Fruit fly (Drosophila melanogaster) whole organism, adult: ENCODE measurements around the gene CG1208.

Experiments used
- CG11617 ChIP-seq: fragments of 200-800 bp; sonication (Bioruptor generic); optimal IDR thresholded peaks from 2 replicates; lab custom pipeline; 2017; ENCODE audit warnings: mild to moderate bottlenecking, missing biosample characterization, missing genetic modification reagents, missing genetic modification characterization
- CG12768 ChIP-seq: fragments of 200-800 bp; sonication (Bioruptor generic); optimal IDR thresholded peaks from 2 replicates; lab custom pipeline; 2017; ENCODE audit warnings: missing biosample characterization, missing genetic modification characterization, mild to moderate bottlenecking, moderate library complexity, missing genetic modification reagents
- CG14711 ChIP-seq: fragments of 200-800 bp; sonication (Bioruptor generic); optimal IDR thresholded peaks from 2 replicates; lab custom pipeline; 2018; ENCODE audit warnings: missing biosample characterization, mild to moderate bottlenecking, missing genetic modification characterization, moderate library complexity
- CG1620 ChIP-seq: fragments of 200-800 bp; sonication (Bioruptor generic); optimal IDR thresholded peaks from 2 replicates; lab custom pipeline; 2016; ENCODE audit warnings: missing biosample characterization, missing genetic modification characterization
- CG33017 ChIP-seq: fragments of 200-800 bp; sonication (Bioruptor generic); optimal IDR thresholded peaks from 2 replicates; lab custom pipeline; 2018; ENCODE audit warnings: missing biosample characterization, mild to moderate bottlenecking, missing genetic modification characterization, moderate library complexity
- CG5204 ChIP-seq: fragments of 200-800 bp; sonication (Bioruptor generic); optimal IDR thresholded peaks from 2 replicates; lab custom pipeline; 2016; ENCODE audit warnings: missing biosample characterization, missing genetic modification characterization
- CG7045 ChIP-seq: fragments of 200-800 bp; sonication (Bioruptor generic); optimal IDR thresholded peaks from 2 replicates; lab custom pipeline; 2017; ENCODE audit warnings: missing biosample characterization, mild to moderate bottlenecking, missing genetic modification characterization
- CG7101 ChIP-seq: fragments of 200-800 bp; sonication (Bioruptor generic); optimal IDR thresholded peaks from 2 replicates; lab custom pipeline; 2018; ENCODE audit warnings: missing biosample characterization, mild to moderate bottlenecking, missing genetic modification characterization, moderate library complexity
- Clk ChIP-seq: fragments of 200-800 bp; sonication (Bioruptor generic); optimal IDR thresholded peaks from 2 replicates; lab custom pipeline; 2017; ENCODE audit warnings: missing biosample characterization, missing genetic modification characterization
- Crg-1 ChIP-seq: fragments of 200-800 bp; sonication (Bioruptor generic); optimal IDR thresholded peaks from 2 replicates; lab custom pipeline; 2016; ENCODE audit warnings: missing biosample characterization, missing genetic modification characterization
- Hr96 ChIP-seq: fragments of 200-800 bp; sonication (Bioruptor generic); optimal IDR thresholded peaks from 2 replicates; lab custom pipeline; 2016; ENCODE audit warnings: missing biosample characterization, missing genetic modification characterization
- Mnt ChIP-seq: fragments of 200-800 bp; sonication (Bioruptor generic); optimal IDR thresholded peaks from 2 replicates; lab custom pipeline; 2016; ENCODE audit warnings: missing biosample characterization, mild to moderate bottlenecking, missing genetic modification characterization
- bab1 ChIP-seq: fragments of 200-800 bp; sonication (Bioruptor generic); optimal IDR thresholded peaks from 3 replicates; lab custom pipeline; 2019; ENCODE audit warnings: missing biosample characterization, mild to moderate bottlenecking, missing genetic modification characterization, moderate library complexity
- cic ChIP-seq: fragments of 200-800 bp; sonication (Bioruptor generic); optimal IDR thresholded peaks from 2 replicates; lab custom pipeline; 2017; ENCODE audit warnings: missing biosample characterization, mild to moderate bottlenecking, missing genetic modification characterization, moderate library complexity
- cnc ChIP-seq, 2 experiments: fragments of >200 bp; optimal IDR thresholded peaks; 2 replicates each; lab custom pipeline; 2017
- kay ChIP-seq: fragments of 200-800 bp; sonication (Bioruptor generic); peaks from one replicate; lab custom pipeline; 2016; ENCODE audit warnings: missing biosample characterization, missing genetic modification characterization, borderline replicate concordance
- ovo ChIP-seq: fragments of 200-800 bp; sonication (Bioruptor generic); optimal IDR thresholded peaks from 2 replicates; lab custom pipeline; 2016; ENCODE audit warnings: missing biosample characterization, missing genetic modification characterization
- pad ChIP-seq: fragments of 200-800 bp; sonication (Bioruptor generic); optimal IDR thresholded peaks from 3 replicates; lab custom pipeline; 2017; ENCODE audit warnings: missing biosample characterization, missing genetic modification characterization, mild to moderate bottlenecking, moderate library complexity, missing genetic modification reagents
- tj ChIP-seq: fragments of 200-800 bp; sonication (Bioruptor generic); optimal IDR thresholded peaks from 3 replicates; lab custom pipeline; 2017; ENCODE audit warnings: missing biosample characterization, mild to moderate bottlenecking, missing genetic modification characterization, moderate library complexity
- toe ChIP-seq: fragments of 200-800 bp; sonication (Bioruptor generic); optimal IDR thresholded peaks from 2 replicates; lab custom pipeline; 2016; ENCODE audit warnings: missing biosample characterization, missing genetic modification characterization

Gene CG1208

DNA sequence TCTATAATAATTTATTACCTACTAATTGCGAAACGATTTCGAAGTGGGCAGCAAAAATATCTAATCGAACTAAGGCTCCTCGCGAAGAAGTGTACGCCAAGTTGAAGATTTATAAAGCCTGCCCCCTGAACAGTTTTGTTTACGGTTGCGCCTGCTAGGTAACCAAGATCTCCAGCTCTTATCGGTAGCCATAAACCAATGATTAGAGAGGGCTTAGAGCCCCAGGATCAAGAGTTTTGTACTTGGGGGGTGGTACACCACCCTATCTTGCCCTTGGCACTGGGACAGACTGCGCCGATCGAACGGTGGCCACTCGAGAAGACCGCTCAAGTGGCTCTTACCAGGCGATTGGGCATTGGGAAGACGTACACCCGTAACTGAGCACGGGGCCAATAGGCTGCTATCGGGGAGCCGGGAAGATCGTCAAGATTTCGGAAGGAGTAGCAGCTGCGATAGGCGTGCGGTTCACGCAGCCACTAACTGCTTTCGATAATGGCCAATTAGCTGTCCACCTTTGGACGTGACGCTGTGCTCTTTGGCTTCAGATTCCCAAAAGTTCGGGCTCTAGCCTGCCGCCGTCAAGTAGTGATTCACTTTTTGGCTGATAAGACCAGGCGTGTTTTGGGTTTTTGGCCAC, 1.0 kb downstream of the CG1208 start:
- no peak for TF ChIP-seq toe (GFP tag; lab: Kevin White, UChicago)
- peak; percentile 68 for TF ChIP-seq cic (GFP tag; lab: Kevin White, UChicago)
- peak; percentile 1 for TF ChIP-seq Hr96

DNA sequence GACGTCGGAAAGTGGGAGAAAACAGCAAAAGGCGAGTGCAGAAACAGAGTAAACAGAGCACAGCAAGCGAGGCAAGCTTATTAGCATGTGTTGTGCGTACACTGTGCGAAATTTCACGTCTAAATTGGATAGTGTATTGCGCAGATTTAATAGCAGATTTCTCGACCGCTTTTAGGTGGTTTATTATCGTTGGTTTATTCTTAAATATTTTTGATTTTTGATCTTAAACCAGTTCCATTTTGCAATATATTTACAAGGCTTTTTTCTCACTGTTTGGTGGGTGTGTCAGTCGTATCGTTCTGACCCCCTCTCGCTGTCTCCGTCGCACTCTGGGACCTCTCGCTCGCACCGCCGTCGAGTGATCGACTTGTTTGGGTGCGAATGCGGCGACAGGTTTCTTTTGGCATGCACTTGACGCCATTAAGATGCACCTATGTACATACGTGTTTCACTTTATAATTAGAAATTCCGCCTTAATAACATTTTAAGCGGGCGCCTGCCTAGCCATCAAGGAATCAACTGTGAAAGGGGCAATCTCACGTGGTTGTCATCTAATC, 2.6 kb downstream of the CG1208 start:
- TF ChIP-seq kay (GFP tag; lab: Kevin White, UChicago): peak; percentile 78
- TF ChIP-seq Hr96: peak; percentile 84
- peak; percentile 45 for TF ChIP-seq CG1620 (GFP tag; lab: Kevin White, UChicago)
- no peak for TF ChIP-seq ovo (GFP tag; lab: Kevin White, UChicago)
- peak; percentile 43 for TF ChIP-seq Crg-1 (GFP tag; lab: Kevin White, UChicago)
- TF ChIP-seq bab1 (GFP tag; lab: Kevin White, UChicago): peak; percentile 17
- TF ChIP-seq cic (GFP tag; lab: Kevin White, UChicago): peak; percentile 44
- peak; percentile 62 for TF ChIP-seq CG14711 (tag; lab: Kevin White, UChicago)
- peak; percentile 90 for TF ChIP-seq CG7045 (GFP tag; lab: Kevin White, UChicago)
- peak; percentile 84 for TF ChIP-seq CG33017 (tag; lab: Kevin White, UChicago)
- peak; percentile 67 for TF ChIP-seq toe (GFP tag; lab: Kevin White, UChicago)
- TF ChIP-seq CG12768: peak; percentile 77
- TF ChIP-seq CG11617: peak; percentile 62
- peak; percentile 87 for TF ChIP-seq CG5204
- TF ChIP-seq cnc (optimal IDR thresholded peaks at IDR 0.05; lab: Kevin White, UChicago): no peak
- peak; percentile 69 for TF ChIP-seq Mnt (GFP tag; lab: Kevin White, UChicago)
- TF ChIP-seq CG7101 (tag; lab: Kevin White, UChicago): peak; percentile 60
- TF ChIP-seq tj (GFP tag; lab: Kevin White, UChicago): peak; percentile 51
- peak; percentile 60 for TF ChIP-seq Clk (GFP tag; lab: Kevin White, UChicago)
- peak; percentile 14 for TF ChIP-seq pad (GFP tag; lab: Kevin White, UChicago)

- TF ChIP-seq CG5204 (no peak), cic (GFP tag; lab: Kevin White, UChicago) (peak; percentile 8), tj (GFP tag; lab: Kevin White, UChicago) (no peak), Hr96 (no peak), toe (GFP tag; lab: Kevin White, UChicago) (no peak), CG7101 (tag; lab: Kevin White, UChicago) (no peak), CG7045 (GFP tag; lab: Kevin White, UChicago) (no peak), cnc (optimal IDR thresholded peaks at IDR 0.05; lab: Kevin White, UChicago) (no peak), CG14711 (tag; lab: Kevin White, UChicago) (no peak)
Observed at dm6 chr3R:5836536-5836935, 5.1 kb downstream of the CG1208 start.

DNA sequence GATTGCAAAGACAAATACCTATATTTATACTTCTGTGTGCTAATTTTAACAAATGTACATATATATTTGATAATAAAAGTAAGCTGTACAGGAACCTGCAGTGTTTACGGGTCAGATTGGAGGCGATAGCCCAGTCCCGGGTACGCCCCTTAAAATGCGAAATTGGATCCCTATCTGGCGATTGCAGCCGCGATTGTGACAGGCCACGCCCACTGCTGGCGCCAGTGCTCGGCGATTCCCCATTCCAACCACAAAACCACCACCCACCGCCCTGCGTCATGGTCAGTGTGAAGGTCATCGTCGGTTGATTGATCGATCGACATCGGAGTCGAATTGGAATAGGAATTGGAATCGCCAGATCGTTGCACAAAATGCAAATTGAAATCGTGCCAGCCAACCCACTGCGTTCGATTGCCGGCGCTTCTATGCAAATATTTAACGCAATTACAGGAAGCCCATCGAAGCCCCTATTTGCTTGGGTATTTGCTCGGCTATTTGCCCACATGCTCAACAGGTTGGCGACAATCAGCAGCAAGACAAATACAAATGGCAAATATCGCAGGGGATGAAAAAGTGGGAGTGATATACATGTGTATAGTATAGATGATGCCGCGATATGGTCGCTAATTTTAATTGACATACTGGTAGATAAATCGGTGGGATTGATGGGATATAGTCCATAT, 7.4 kb downstream of the CG1208 start:
- peak; percentile 51 for TF ChIP-seq CG7101 (tag; lab: Kevin White, UChicago)
- peak; percentile 51 for TF ChIP-seq CG7045 (GFP tag; lab: Kevin White, UChicago)
- peak; percentile 40 for TF ChIP-seq toe (GFP tag; lab: Kevin White, UChicago)
- peak; percentile 47 for TF ChIP-seq ovo (GFP tag; lab: Kevin White, UChicago)
- TF ChIP-seq CG14711 (tag; lab: Kevin White, UChicago): no peak
- peak; percentile 5 for TF ChIP-seq Hr96
- TF ChIP-seq Crg-1 (GFP tag; lab: Kevin White, UChicago): peak; percentile 63
- TF ChIP-seq CG11617: peak; percentile 27
- peak; percentile 57 for TF ChIP-seq kay (GFP tag; lab: Kevin White, UChicago)
- peak; percentile 47 for TF ChIP-seq Mnt (GFP tag; lab: Kevin White, UChicago)
- TF ChIP-seq cnc (optimal IDR thresholded peaks at IDR 0.05; lab: Kevin White, UChicago): no peak
- TF ChIP-seq CG5204: peak; percentile 44
- peak; percentile 71 for TF ChIP-seq cic (GFP tag; lab: Kevin White, UChicago)
- TF ChIP-seq CG33017 (tag; lab: Kevin White, UChicago): no peak
- peak; percentile 36 for TF ChIP-seq pad (GFP tag; lab: Kevin White, UChicago)
- TF ChIP-seq CG1620 (GFP tag; lab: Kevin White, UChicago): no peak
- TF ChIP-seq CG12768: peak; percentile 22
- TF ChIP-seq tj (GFP tag; lab: Kevin White, UChicago): no peak
- no peak for TF ChIP-seq bab1 (GFP tag; lab: Kevin White, UChicago)
- TF ChIP-seq Clk (GFP tag; lab: Kevin White, UChicago): no peak

dm6 chr3R:5840870-5841269, 9.4 kb downstream of the CG1208 start, which contains the start of gene CG1213:
Gene CG1213, plus strand, starts transcription at chr3R:5841170.
- no peak for TF ChIP-seq ovo (GFP tag; lab: Kevin White, UChicago)
- TF ChIP-seq toe (GFP tag; lab: Kevin White, UChicago): no peak
- no peak for TF ChIP-seq CG5204
- no peak for TF ChIP-seq CG1620 (GFP tag; lab: Kevin White, UChicago)
- TF ChIP-seq Hr96: no peak
- TF ChIP-seq Mnt (GFP tag; lab: Kevin White, UChicago): no peak
- TF ChIP-seq cic (GFP tag; lab: Kevin White, UChicago): no peak
- no peak for TF ChIP-seq CG14711 (tag; lab: Kevin White, UChicago)
- no peak for TF ChIP-seq pad (GFP tag; lab: Kevin White, UChicago)
- no peak for TF ChIP-seq cnc (optimal IDR thresholded peaks at IDR 0.05; lab: Kevin White, UChicago)
- no peak for TF ChIP-seq CG33017 (tag; lab: Kevin White, UChicago)
